Fruit fly (Drosophila melanogaster): ENCODE measurements around the gene CG16815.

- no peak for TF ChIP-seq Sin3A (optimal IDR thresholded peaks at IDR 0.05)
- no peak for TF ChIP-seq ttk (optimal IDR thresholded peaks at IDR 0.05)
- TF ChIP-seq insv (optimal IDR thresholded peaks at IDR 0.05), result no peak
- TF ChIP-seq Myc (optimal IDR thresholded peaks at IDR 0.05), result no peak
These were observed 46.5 kb upstream of the CG16815 start, which contains the start of gene Rsph1 for dm6 chr2L:13183150-13183549.
